Worm (Caenorhabditis elegans) whole organism, L4/young adult: ENCODE measurements around the gene B0496.2.

Experiments used
- W03F9.2 ChIP-seq: fragments of 150-350 bp; optimal IDR thresholded peaks from 2 replicates; lab custom pipeline; 2014; ENCODE audit warnings: missing biosample characterization, missing genetic modification characterization
- dao-5 ChIP-seq: sonication (generic microtip); optimal IDR thresholded peaks from 2 replicates; lab custom pipeline; 2016; ENCODE audit warnings: missing genotype, missing genetic modification characterization, moderate library complexity, missing compliant biosample characterization
- him-1 ChIP-seq: sonication (generic microtip); optimal IDR thresholded peaks from 2 replicates; lab custom pipeline; 2016; ENCODE audit warnings: missing genotype, missing genetic modification reagents, missing genetic modification characterization, missing compliant biosample characterization

DNA sequence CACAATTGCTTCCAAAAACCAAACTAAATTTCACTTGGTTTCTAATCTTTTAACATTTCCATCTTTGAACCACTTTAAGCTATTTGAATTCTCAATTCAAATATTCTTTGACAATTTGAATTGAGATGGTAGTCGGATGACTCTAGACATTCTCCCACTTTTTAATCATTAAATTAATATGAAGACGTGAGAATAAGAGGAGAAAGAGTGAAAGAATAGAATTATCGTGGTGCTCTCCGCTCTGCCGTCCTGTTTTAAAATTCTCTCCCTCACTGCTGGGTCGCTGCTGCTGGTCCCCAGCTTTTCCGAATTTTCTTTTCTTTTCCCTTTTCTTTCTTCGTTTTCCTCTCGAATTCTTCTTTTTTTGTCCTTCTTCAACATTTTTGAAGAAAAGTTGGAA lies 44.2 kb upstream of the B0496.2 start:
- TF ChIP-seq W03F9.2 (tag; lab: Kevin White, UChicago) (no peak), him-1 (tag; lab: Kevin White, UChicago) (no peak), dao-5 (tag; lab: Kevin White, UChicago) (no peak)
